Worm (Caenorhabditis elegans): ENCODE data around the gene F54E2.9.

- TF ChIP-seq elt-3 (tag; optimal IDR thresholded peaks at IDR 0.05) (no peak), egl-27 (tag; optimal IDR thresholded peaks at IDR 0.05) (no peak), ceh-9 (tag; optimal IDR thresholded peaks at IDR 0.05) (no peak), ztf-4 (tag; optimal IDR thresholded peaks at IDR 0.05) (no peak)
These were observed 14.5 kb downstream of the F54E2.9 start for ce11 chrV:2799172-2799869.
